Fruit fly (Drosophila melanogaster): ENCODE data around the gene Idgf1.

Idgf1 gene

dm6 chr2L:16491123-16491751 is 46.2 kb downstream of the Idgf1 start, which contains the start of gene Tpr2:
Tpr2 (plus strand) TSS chr2L:16491540.
- 0 out of 3 replicates have a peak, but pooled peaks have one; percentile 16 for TF ChIP-seq CG4496 (GFP tag; IDR thresholded peaks at IDR 0.05)
- peak; percentile 21 for TF ChIP-seq Pif1B (GFP tag; optimal IDR thresholded peaks at IDR 0.05)
- peak; percentile 32 for TF ChIP-seq CG15710 (tag; optimal IDR thresholded peaks at IDR 0.05)
- TF ChIP-seq CG9948 (tag; optimal IDR thresholded peaks at IDR 0.05), result no peak
- TF ChIP-seq Pif1A (GFP tag; optimal IDR thresholded peaks at IDR 0.05), result no peak
- TF ChIP-seq CG17806 (tag; optimal IDR thresholded peaks at IDR 0.05), result no peak
- peak; percentile 21 for TF ChIP-seq CG8159 (tag; optimal IDR thresholded peaks at IDR 0.05)
- TF ChIP-seq Snoo (tag; optimal IDR thresholded peaks at IDR 0.05), result peak; percentile 41
- TF ChIP-seq CG32121 (GFP tag; IDR thresholded peaks at IDR 0.05), result no peak
- TF ChIP-seq EcR (GFP tag; optimal IDR thresholded peaks at IDR 0.05), result peak; percentile 12
- no peak for TF ChIP-seq fd96Ca (GFP tag; IDR thresholded peaks at IDR 0.05)

dm6 chr2L:16491752-16492616 is 46.9 kb downstream of the Idgf1 start:
- TF ChIP-seq CG9948 (tag; optimal IDR thresholded peaks at IDR 0.05) (no peak), CG4496 (GFP tag; IDR thresholded peaks at IDR 0.05) (0 out of 3 replicates have a peak, but pooled peaks have one; percentile 12)

dm6 chr2L:16492617-16493203 is 47.6 kb downstream of the Idgf1 start:
- peak; percentile 89 for TF ChIP-seq Pif1B (GFP tag; optimal IDR thresholded peaks at IDR 0.05)
- peak; percentile 93 for TF ChIP-seq Pif1A (GFP tag; optimal IDR thresholded peaks at IDR 0.05)
- peak; percentile 89 for TF ChIP-seq CG8159 (tag; optimal IDR thresholded peaks at IDR 0.05)
- TF ChIP-seq D1 (tag; optimal IDR thresholded peaks at IDR 0.05), result peak; percentile 83
- peak; percentile 93 for TF ChIP-seq CG14655 (GFP tag; optimal IDR thresholded peaks at IDR 0.05)
- TF ChIP-seq Snoo (tag; optimal IDR thresholded peaks at IDR 0.05), result peak; percentile 74
- peak; percentile 90 for TF ChIP-seq CG8301 (tag; optimal IDR thresholded peaks at IDR 0.05)
- TF ChIP-seq rn (GFP tag; IDR thresholded peaks at IDR 0.05), result peak; percentile 50
- peak; percentile 88 for TF ChIP-seq CG13204 (GFP tag; optimal IDR thresholded peaks at IDR 0.05)
- TF ChIP-seq gl (tag; optimal IDR thresholded peaks at IDR 0.05), result peak; percentile 86
- TF ChIP-seq CG12605 (GFP tag; IDR thresholded peaks at IDR 0.05), result peak; percentile 84
- TF ChIP-seq CG9948 (tag; optimal IDR thresholded peaks at IDR 0.05), result peak; percentile 92
- peak; percentile 94 for TF ChIP-seq CG4496 (GFP tag; IDR thresholded peaks at IDR 0.05)
- TF ChIP-seq fd96Ca (GFP tag; IDR thresholded peaks at IDR 0.05), result peak; percentile 91
- TF ChIP-seq CG34367 (tag; optimal IDR thresholded peaks at IDR 0.05), result peak; percentile 93
- peak; percentile 85 for TF ChIP-seq CG32121 (GFP tag; IDR thresholded peaks at IDR 0.05)
- TF ChIP-seq CG17806 (tag; optimal IDR thresholded peaks at IDR 0.05), result peak; percentile 91
- TF ChIP-seq EcR (GFP tag; optimal IDR thresholded peaks at IDR 0.05), result peak; percentile 54
- TF ChIP-seq Ets98B (GFP tag; IDR thresholded peaks at IDR 0.05), result peak; percentile 85
- peak; percentile 53; the same call in 1 of the 2 replicates for TF ChIP-seq CG10348 (GFP tag; IDR thresholded peaks at IDR 0.05)
- TF ChIP-seq CG15710 (tag; optimal IDR thresholded peaks at IDR 0.05), result peak; percentile 94

dm6 chr2L:16493999-16494741 is 49.1 kb downstream of the Idgf1 start:
- TF ChIP-seq CG34367 (tag; optimal IDR thresholded peaks at IDR 0.05) (no peak), CG17806 (tag; optimal IDR thresholded peaks at IDR 0.05) (no peak), CG8159 (tag; optimal IDR thresholded peaks at IDR 0.05) (no peak), CG32121 (GFP tag; IDR thresholded peaks at IDR 0.05) (no peak), CG15710 (tag; optimal IDR thresholded peaks at IDR 0.05) (no peak)

- peak; percentile 85 for TF ChIP-seq Snoo (tag; optimal IDR thresholded peaks at IDR 0.05)
- TF ChIP-seq EcR (GFP tag; optimal IDR thresholded peaks at IDR 0.05), result peak; percentile 56
- no peak for TF ChIP-seq Ets98B (GFP tag; IDR thresholded peaks at IDR 0.05)
- TF ChIP-seq CG34367 (tag; optimal IDR thresholded peaks at IDR 0.05), result peak; percentile 92
- no peak for TF ChIP-seq CG32121 (GFP tag; IDR thresholded peaks at IDR 0.05)
- TF ChIP-seq Pif1B (GFP tag; optimal IDR thresholded peaks at IDR 0.05), result no peak
- peak; percentile 96 for TF ChIP-seq CG15710 (tag; optimal IDR thresholded peaks at IDR 0.05)
- TF ChIP-seq D1 (tag; optimal IDR thresholded peaks at IDR 0.05), result no peak
- no peak for TF ChIP-seq CG8301 (tag; optimal IDR thresholded peaks at IDR 0.05)
- TF ChIP-seq CG4496 (GFP tag; IDR thresholded peaks at IDR 0.05), result no peak
- no peak for TF ChIP-seq rn (GFP tag; IDR thresholded peaks at IDR 0.05)
- TF ChIP-seq fd96Ca (GFP tag; IDR thresholded peaks at IDR 0.05), result no peak
- no peak for TF ChIP-seq CG17806 (tag; optimal IDR thresholded peaks at IDR 0.05)
- peak; percentile 88 for TF ChIP-seq CG13204 (GFP tag; optimal IDR thresholded peaks at IDR 0.05)
- no peak for TF ChIP-seq CG10348 (GFP tag; IDR thresholded peaks at IDR 0.05)
- no peak for TF ChIP-seq gl (tag; optimal IDR thresholded peaks at IDR 0.05)
- no peak for TF ChIP-seq CG8159 (tag; optimal IDR thresholded peaks at IDR 0.05)
- peak; percentile 49 for TF ChIP-seq Pif1A (GFP tag; optimal IDR thresholded peaks at IDR 0.05)
- TF ChIP-seq CG9948 (tag; optimal IDR thresholded peaks at IDR 0.05), result peak; percentile 71
- peak; percentile 95 for TF ChIP-seq CG12605 (GFP tag; IDR thresholded peaks at IDR 0.05)
- TF ChIP-seq CG14655 (GFP tag; optimal IDR thresholded peaks at IDR 0.05), result no peak
These were observed 50.2 kb downstream of the Idgf1 start for dm6 chr2L:16495193-16495780.
